Fruit fly (Drosophila melanogaster): Measurements from ENCODE around the gene CG4281.

The CG4281 gene

DNA sequence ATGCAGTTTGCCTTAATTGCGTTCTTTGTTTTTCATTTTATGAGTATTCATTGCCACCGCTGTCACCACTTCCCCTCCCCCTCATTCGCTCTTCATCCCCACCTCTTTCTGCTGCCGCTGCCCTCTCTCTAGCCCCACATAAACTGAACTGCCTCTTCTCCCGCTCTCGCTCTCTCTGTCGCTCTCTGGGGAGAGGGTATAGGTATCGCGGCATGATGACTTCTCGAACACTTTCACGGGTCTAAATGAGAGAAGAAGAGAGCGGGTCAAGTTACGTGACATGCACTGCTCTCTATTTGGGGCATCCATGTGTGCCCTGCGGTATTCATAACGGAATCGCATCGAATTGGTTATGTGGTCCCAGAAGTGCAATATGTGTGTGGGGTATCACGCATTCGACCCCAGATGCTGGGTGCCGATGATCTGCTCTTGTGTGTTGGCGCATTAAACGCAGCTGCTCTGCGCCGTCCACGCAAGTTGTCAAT lies 18.8 kb upstream of the CG4281 start:
- no peak for TF ChIP-seq ttk (optimal IDR thresholded peaks at IDR 0.05)
- TF ChIP-seq psq (optimal IDR thresholded peaks at IDR 0.05) = no peak
- TF ChIP-seq insv (optimal IDR thresholded peaks at IDR 0.05) = no peak
- no peak for TF ChIP-seq Myc (optimal IDR thresholded peaks at IDR 0.05)
- no peak for TF ChIP-seq Sin3A (optimal IDR thresholded peaks at IDR 0.05)
- TF ChIP-seq h (optimal IDR thresholded peaks at IDR 0.05) = no peak

DNA sequence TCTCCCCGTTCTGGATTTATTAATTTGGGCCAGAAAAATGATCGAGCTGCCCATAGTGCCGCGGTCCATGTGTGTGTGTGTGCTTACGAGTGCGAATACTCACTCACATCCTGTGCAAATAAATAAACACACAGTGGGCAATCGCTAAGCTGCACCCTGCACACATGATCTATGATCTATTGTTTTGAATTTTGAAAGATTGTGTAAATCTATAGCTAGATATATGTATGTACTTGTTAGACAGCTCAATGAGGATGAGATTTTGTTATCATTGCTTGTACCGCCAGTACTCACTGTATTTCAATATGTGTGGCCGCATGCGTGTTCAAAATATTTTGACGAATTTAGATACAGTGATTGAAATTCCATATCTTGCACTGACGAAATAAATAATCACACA lies 18.2 kb upstream of the CG4281 start:
- no peak for TF ChIP-seq insv (optimal IDR thresholded peaks at IDR 0.05)
- no peak for TF ChIP-seq Myc (optimal IDR thresholded peaks at IDR 0.05)
- TF ChIP-seq h (optimal IDR thresholded peaks at IDR 0.05) = no peak
- no peak for TF ChIP-seq psq (optimal IDR thresholded peaks at IDR 0.05)
- no peak for TF ChIP-seq ttk (optimal IDR thresholded peaks at IDR 0.05)
- TF ChIP-seq Sin3A (optimal IDR thresholded peaks at IDR 0.05) = no peak

DNA sequence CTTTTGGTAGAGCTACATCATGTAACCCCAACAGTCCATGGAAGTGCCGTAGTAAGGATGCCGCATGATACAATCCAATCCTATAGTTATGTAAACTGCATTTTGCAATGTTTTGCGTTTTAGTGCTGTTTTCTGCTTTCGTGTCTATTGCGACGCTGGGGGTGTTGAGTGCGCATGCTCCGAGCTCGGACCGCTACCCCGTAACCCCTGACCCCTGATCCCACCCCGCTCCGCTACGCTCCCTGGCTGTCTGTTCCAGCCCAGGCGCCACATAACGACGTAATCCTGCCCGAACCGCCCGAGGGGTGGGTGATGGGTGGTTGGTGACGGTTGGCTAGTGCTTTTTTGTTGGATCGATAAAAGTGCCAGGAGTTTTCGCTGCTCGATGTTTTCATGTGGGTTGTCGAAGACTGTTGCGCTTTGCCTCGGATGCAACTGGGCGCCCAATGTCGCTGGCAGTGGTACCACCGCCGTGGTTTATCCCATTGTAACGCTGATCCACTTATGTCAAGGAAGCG lies 17.0 kb upstream of the CG4281 start:
- no peak for TF ChIP-seq ttk (optimal IDR thresholded peaks at IDR 0.05)

DNA sequence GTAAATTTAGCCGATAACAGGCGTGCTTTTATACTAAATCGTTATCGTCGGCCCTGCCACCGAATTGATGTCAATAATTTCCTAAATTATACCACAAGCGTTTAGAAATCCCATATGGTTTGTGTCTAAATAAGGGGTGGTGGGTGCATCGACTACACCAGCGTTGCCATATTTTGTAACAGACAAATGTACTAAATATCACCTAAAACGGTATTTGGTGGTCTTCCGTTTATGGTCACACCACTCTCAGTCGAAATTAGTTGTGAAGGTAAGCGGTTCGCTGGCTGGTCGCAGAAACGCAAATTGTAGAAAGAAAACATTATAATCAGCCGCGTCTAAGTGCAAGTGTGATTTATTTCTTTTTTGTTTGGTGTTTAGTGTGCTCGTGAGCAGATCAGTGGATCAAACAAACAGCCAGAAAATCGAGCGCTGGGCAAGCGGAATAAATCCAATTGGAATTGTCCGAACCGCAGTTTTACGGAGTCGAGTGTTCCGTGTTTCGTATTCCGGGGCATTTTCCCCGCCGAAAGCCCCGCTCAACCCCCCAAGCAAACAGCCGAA lies 15.5 kb upstream of the CG4281 start, which contains the start of the genes CG16903 and Unc-76:
TSS of gene CG16903 (minus strand) at position 39 of the 561 bp plus-strand sequence.
TSS of gene Unc-76 (plus strand) at position 244 of the 561 bp plus-strand sequence.
- TF ChIP-seq insv (optimal IDR thresholded peaks at IDR 0.05) = no peak
- no peak for TF ChIP-seq ttk (optimal IDR thresholded peaks at IDR 0.05)
- no peak for TF ChIP-seq h (optimal IDR thresholded peaks at IDR 0.05)

DNA sequence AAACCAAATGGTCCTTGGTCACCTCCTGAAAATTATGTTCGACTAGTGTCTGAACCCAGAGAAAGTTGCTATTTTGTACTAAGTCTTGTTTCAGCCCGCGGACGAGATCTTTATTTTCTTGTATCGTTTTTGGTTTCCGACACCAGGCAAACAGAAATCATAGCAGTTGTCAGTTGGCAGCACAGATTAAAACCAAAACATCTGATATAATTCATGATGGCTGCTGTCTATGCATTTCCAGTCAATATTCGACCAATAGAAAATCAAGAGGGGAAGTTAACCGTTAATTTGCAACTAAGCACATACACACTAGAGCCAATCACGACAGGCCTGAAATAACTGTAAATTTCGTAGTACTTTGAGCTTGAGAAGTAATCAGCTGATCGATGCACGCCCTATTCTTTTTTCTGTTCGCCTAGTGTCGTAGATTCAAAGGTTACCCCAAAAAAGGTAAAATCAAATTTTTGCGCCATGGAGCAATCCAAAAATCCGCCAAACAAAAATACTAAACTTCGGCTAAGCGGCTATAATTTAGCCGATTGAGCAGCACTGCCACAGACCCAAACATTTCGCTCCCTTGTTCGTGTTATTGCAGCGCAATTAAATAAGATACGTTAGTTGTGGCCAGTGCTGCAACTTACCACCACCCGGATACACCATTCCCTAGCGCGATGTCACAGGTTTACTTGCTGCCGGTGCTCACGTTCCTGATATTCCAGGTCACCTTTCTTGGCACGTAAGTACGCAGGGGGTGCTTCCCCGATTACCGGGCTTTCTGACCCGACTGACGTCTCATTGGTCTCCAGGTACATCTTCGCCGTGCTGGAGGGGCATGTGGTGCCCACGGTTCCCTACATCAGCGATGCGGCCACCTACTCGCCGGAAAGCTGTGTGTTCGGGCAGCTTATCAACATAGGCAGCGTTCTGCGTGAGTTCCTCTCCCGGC lies 11.7 kb upstream of the CG4281 start, which contains the start of gene CG4025:
TSS of gene CG4025 (plus strand) at position 555 of the 946 bp plus-strand sequence.
- TF ChIP-seq Myc (optimal IDR thresholded peaks at IDR 0.05) (no peak), h (optimal IDR thresholded peaks at IDR 0.05) (no peak), psq (optimal IDR thresholded peaks at IDR 0.05) (no peak), Sin3A (optimal IDR thresholded peaks at IDR 0.05) (no peak), ttk (optimal IDR thresholded peaks at IDR 0.05) (no peak), insv (optimal IDR thresholded peaks at IDR 0.05) (no peak)

DNA sequence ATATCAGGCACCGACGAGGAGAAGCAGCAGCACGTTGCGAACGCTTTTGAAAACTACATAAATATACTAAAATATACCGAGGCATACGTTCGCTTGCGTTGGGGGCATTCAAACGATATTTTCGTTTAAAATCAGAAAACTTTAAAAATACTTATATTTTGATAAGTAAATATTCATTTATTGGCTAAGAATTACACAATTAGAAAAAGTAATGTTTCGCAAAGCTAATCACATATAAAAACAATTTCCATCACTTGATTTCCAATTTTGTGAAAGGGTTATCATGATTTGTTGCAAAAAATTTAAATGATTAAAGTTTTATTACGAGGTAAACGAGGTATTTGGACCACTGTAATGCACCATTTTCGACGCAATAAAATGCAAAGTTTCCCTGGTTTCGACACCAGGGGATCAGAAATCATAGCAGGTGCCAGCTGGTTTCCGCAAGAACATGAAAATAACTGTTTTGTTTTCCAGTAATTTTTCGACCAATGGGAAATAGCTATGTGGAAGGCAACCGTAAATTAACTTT lies 11.0 kb upstream of the CG4281 start, which contains the start of gene CG4045:
TSS of gene CG4045 (minus strand) at position 55 of the 532 bp plus-strand sequence.
- no peak for TF ChIP-seq psq (optimal IDR thresholded peaks at IDR 0.05)
- no peak for TF ChIP-seq insv (optimal IDR thresholded peaks at IDR 0.05)
- TF ChIP-seq ttk (optimal IDR thresholded peaks at IDR 0.05) = no peak
- TF ChIP-seq Sin3A (optimal IDR thresholded peaks at IDR 0.05) = no peak
- no peak for TF ChIP-seq Myc (optimal IDR thresholded peaks at IDR 0.05)
- no peak for TF ChIP-seq h (optimal IDR thresholded peaks at IDR 0.05)

DNA sequence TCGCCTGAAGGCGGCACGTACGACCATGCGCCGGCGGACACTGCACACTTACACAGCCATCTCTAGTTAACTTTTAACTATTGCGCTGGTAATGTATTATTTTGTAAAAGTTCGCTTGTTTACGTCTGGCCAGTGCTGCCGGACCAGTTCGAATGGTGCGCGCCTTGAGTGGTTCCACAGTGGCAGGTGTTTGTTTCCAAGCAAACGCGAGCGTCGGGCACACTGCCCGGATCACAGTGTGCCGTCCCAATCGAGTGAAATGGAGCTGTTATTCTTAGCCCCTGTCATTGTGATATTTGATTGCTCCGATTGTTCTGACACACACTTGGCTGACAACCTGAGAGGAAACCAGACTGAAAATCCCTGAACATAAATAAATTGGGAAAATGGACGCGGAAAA lies 8.4 kb upstream of the CG4281 start, which contains the start of gene CG4199:
TSS of gene CG4199 (minus strand) at position 159 of the 400 bp plus-strand sequence.
- TF ChIP-seq psq (optimal IDR thresholded peaks at IDR 0.05) (no peak), h (optimal IDR thresholded peaks at IDR 0.05) (no peak), insv (optimal IDR thresholded peaks at IDR 0.05) (no peak)

DNA sequence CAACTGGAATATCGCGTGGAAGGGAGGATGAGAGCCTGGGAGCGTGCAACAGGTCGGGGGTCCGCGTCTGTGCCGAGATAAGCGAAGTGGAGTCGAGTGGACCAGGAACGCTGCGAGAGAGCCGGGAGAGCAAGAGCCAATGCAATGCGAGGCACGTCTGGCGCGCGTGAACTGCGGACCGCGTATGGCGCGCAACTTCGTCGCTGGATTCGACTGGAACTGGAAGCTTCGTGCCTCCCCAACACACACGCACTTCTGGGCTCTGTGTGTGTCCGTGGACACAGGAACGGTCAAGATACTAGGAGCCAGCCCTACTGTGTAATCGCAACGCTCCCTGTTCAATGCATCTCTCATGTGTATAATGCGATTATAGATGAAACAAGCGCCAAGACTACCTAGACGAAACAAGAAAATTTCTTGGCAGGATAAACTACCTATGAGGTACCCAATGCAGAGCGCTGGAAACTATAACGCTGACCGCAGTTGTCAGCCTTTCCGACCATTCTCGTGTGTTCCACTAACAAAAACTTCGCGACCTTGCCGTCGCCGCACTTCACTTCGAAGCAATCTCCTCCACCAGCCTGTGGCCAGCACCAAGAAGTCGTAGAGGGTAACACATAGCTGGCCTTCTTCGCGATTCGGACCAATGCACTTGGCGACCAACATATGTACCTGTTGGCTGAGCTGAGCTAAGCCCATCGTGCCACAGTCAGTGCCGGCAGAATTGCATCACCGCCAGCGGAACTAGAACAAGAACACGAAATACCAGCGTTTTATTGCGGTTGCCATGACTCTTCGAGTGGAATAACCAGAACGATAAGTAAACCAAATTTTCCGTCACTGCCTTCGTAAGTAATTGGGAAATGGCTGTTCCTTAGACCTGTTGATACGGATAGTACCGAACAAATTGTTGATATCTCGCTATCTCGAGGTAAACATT lies 7.2 kb upstream of the CG4281 start, which contains the start of gene Rtca:
TSS of gene Rtca (plus strand) at position 536 of the 940 bp plus-strand sequence.
- no peak for TF ChIP-seq Sin3A (optimal IDR thresholded peaks at IDR 0.05)
- no peak for TF ChIP-seq insv (optimal IDR thresholded peaks at IDR 0.05)
- no peak for TF ChIP-seq ttk (optimal IDR thresholded peaks at IDR 0.05)
- no peak for TF ChIP-seq h (optimal IDR thresholded peaks at IDR 0.05)
- no peak for TF ChIP-seq psq (optimal IDR thresholded peaks at IDR 0.05)
- TF ChIP-seq Myc (optimal IDR thresholded peaks at IDR 0.05) = no peak

DNA sequence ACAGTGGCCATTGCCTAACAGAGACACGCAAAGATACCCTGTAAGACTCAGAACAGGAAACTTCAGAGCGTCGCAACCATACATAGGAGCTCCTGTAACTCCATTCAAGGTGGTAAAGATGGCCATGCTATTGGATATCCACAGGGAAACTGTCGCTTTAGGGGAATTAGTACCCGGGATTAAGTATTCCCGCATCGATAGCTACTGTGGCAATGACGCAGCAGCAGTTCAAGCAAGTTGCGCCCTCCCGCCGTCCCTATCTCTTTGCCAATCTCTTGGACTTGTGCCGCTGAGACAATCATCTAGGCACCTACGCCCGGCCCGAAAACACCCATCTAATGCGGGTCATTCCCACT lies 5.7 kb upstream of the CG4281 start:
- TF ChIP-seq Sin3A (optimal IDR thresholded peaks at IDR 0.05) = no peak
- no peak for TF ChIP-seq Myc (optimal IDR thresholded peaks at IDR 0.05)
- TF ChIP-seq ttk (optimal IDR thresholded peaks at IDR 0.05) = no peak
- TF ChIP-seq psq (optimal IDR thresholded peaks at IDR 0.05) = no peak
- no peak for TF ChIP-seq h (optimal IDR thresholded peaks at IDR 0.05)
- TF ChIP-seq insv (optimal IDR thresholded peaks at IDR 0.05) = no peak

DNA sequence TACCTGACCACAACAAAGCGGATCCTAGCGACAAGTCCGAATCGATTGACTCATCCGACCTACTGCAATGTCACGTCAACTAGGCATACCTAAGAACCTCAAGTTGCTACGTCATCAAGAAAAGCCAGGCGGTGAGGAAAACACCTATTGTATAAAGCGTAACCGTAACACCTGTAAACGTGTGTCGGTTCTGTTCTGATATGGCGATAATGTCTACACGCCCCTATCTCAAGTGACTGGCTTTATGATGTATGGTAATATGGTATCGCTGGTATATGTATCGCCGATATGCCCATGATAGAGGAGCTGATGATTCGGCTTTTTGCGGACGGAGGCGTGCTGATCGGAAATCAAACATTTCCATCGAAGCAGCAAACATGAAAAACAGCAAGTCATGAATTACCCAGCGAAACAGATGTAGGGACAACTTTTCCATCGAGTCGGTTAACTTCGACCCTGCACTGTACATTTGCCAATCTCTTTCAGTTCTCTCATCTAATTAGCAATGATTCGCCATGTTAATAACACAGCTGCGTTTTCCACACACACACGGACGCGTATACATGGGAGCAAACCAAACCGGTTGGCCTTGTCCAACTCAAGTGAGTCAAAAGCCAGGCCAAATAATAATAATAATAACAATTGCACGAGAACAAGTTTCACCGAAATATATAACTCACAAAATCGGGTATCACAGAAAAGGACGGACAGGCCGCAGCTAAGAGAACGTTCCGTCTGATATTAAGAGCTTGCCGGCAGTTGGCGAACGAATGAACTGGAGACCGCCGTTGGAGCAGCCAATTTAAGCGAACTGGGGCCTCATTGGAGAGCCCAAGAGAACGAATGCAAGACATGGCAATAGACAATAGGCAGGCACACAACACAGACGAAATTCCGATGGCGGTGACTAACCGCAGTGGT lies 5.1 kb upstream of the CG4281 start:
- TF ChIP-seq insv (optimal IDR thresholded peaks at IDR 0.05) (no peak), Myc (optimal IDR thresholded peaks at IDR 0.05) (no peak), Sin3A (optimal IDR thresholded peaks at IDR 0.05) (no peak), h (optimal IDR thresholded peaks at IDR 0.05) (no peak), ttk (optimal IDR thresholded peaks at IDR 0.05) (no peak), psq (optimal IDR thresholded peaks at IDR 0.05) (no peak)
